Worm (Caenorhabditis elegans) whole organism, L3 larva: Measurements from ENCODE around the gene nspf-1.

Experiments used
- egl-27 ChIP-seq: sonication (generic microtip); optimal IDR thresholded peaks from 4 replicates; lab custom pipeline; 2017; ENCODE audit warnings: missing biosample characterization, missing genetic modification reagents, missing genetic modification characterization
- elt-1 ChIP-seq: fragments of 150-350 bp; optimal IDR thresholded peaks from 2 replicates; lab custom pipeline; 2014; ENCODE audit warnings: missing biosample characterization, missing genetic modification characterization
- fos-1 ChIP-seq: fragments of 150-350 bp; optimal IDR thresholded peaks from 2 replicates; lab custom pipeline; 2014; ENCODE audit warnings: missing biosample characterization, missing genetic modification characterization
- mdl-1 ChIP-seq: fragments of 150-350 bp; optimal IDR thresholded peaks from 2 replicates; lab custom pipeline; 2014; ENCODE audit warnings: missing biosample characterization, missing genetic modification characterization
- nhr-23 ChIP-seq: fragments of 150-350 bp; optimal IDR thresholded peaks from 2 replicates; lab custom pipeline; 2014; ENCODE audit warnings: missing biosample characterization, missing genetic modification reagents, missing genetic modification characterization
- nhr-28 ChIP-seq: fragments of 150-350 bp; optimal IDR thresholded peaks from 2 replicates; lab custom pipeline; 2014; ENCODE audit warnings: missing biosample characterization, missing genetic modification characterization
- pha-4 ChIP-seq: fragments of 150-350 bp; optimal IDR thresholded peaks from 2 replicates; lab custom pipeline; 2014; ENCODE audit warnings: missing biosample characterization, missing genetic modification reagents, missing genetic modification characterization
- pqm-1 ChIP-seq: fragments of 150-350 bp; optimal IDR thresholded peaks from 2 replicates; lab custom pipeline; 2017; ENCODE audit warnings: missing biosample characterization, missing genetic modification characterization, inconsistent platforms
- tbx-2 ChIP-seq: sonication (generic microtip); optimal IDR thresholded peaks from 2 replicates; lab custom pipeline; 2016; ENCODE audit warnings: mild to moderate bottlenecking, missing genetic modification characterization, missing compliant biosample characterization
- unc-39 ChIP-seq: sonication (generic microtip); optimal IDR thresholded peaks from 4 replicates; lab custom pipeline; 2017; ENCODE audit warnings: missing biosample characterization, missing genetic modification characterization
- unc-62 ChIP-seq: fragments of 150-350 bp; sonication (generic microtip); optimal IDR thresholded peaks from 4 replicates; lab custom pipeline; 2014; ENCODE audit warnings: missing biosample characterization, missing genetic modification reagents, missing genetic modification characterization
- ztf-11 ChIP-seq: fragments of 150-350 bp; optimal IDR thresholded peaks from 2 replicates; lab custom pipeline; 2014; ENCODE audit warnings: missing biosample characterization, missing genetic modification characterization

DNA sequence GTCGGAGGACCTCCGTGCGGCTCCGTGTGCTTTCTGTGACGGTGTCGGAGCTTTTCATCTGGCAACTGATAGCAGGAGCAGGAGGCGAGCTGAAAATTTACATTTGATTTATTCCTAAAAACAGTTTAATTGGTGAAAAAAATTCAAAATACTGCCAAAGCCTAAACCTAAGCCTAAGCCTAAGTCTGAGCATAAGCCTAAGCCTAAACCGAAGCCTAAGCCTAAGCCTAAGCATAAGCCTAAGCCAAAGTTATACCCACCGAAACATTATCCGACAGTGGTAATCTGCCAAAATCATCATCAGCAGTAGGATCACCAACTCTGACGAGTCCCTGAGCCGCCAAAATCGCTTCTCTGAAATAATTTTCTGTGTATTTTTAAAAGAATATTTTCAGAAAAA lies 2.6 kb upstream of the nspf-1 start:
- TF ChIP-seq pha-4 (no peak), unc-62 (GFP tag; lab: Kevin White, UChicago) (no peak), tbx-2 (tag; lab: Kevin White, UChicago) (no peak), fos-1 (tag; lab: Kevin White, UChicago) (no peak), nhr-23 (no peak), unc-39 (no peak), pqm-1 (no peak), mdl-1 (tag; lab: Kevin White, UChicago) (no peak), ztf-11 (tag; lab: Kevin White, UChicago) (no peak), nhr-28 (tag; lab: Kevin White, UChicago) (no peak), egl-27 (tag; lab: Kevin White, UChicago) (no peak), elt-1 (no peak)
